Fruit fly (Drosophila melanogaster) whole organism, embryonic: ENCODE data around the gene CG32147.

Experiments
- B-H1 ChIP-seq: fragments of 200-800 bp; sonication (Bioruptor generic); IDR thresholded peaks from 3 replicates; pipeline ENCODE4 v1.3.6; 2022; ENCODE audit warnings: missing biosample characterization, missing genetic modification characterization
- Bdp1 ChIP-seq: fragments of 200-800 bp; sonication (Bioruptor generic); optimal IDR thresholded peaks from 3 replicates; lab custom pipeline; 2016; ENCODE audit warnings: missing biosample characterization, missing genetic modification characterization
- CG10209 ChIP-seq: fragments of 200-800 bp; sonication (Bioruptor generic); optimal IDR thresholded peaks from 3 replicates; lab custom pipeline; 2017; ENCODE audit warnings: missing biosample characterization, mild to moderate bottlenecking, missing genetic modification characterization, missing genetic modification reagents
- CG1024 ChIP-seq: fragments of 200-800 bp; sonication (Bioruptor generic); IDR thresholded peaks from 2 replicates; pipeline ENCODE4 v1.3.6; 2022; ENCODE audit warnings: missing biosample characterization, missing genetic modification characterization
- CG10267 ChIP-seq: fragments of 200-800 bp; sonication (Bioruptor generic); optimal IDR thresholded peaks from 2 replicates; lab custom pipeline; 2018; ENCODE audit warnings: missing biosample characterization, mild to moderate bottlenecking, missing genetic modification characterization, moderate library complexity
- CG10321 ChIP-seq: fragments of 200-800 bp; sonication (Bioruptor generic); IDR thresholded peaks from 2 replicates; pipeline ENCODE4 v1.3.6; 2022; ENCODE audit warnings: missing biosample characterization, missing genetic modification characterization
- CG10979 ChIP-seq: fragments of 200-800 bp; sonication (Bioruptor generic); optimal IDR thresholded peaks from 2 replicates; lab custom pipeline; 2018; ENCODE audit warnings: missing biosample characterization, mild to moderate bottlenecking, missing genetic modification characterization, moderate library complexity
- CG11398 ChIP-seq: fragments of 200-800 bp; sonication (Bioruptor generic); optimal IDR thresholded peaks from 2 replicates; lab custom pipeline; 2016; ENCODE audit warnings: missing biosample characterization, missing genetic modification characterization
- CG12104 ChIP-seq: fragments of 200-800 bp; sonication (Bioruptor generic); optimal IDR thresholded peaks from 3 replicates; lab custom pipeline; 2016; ENCODE audit warnings: missing biosample characterization, missing genetic modification characterization
- CG12155 ChIP-seq: fragments of 200-800 bp; sonication (Bioruptor generic); optimal IDR thresholded peaks from 3 replicates; lab custom pipeline; 2016; ENCODE audit warnings: missing biosample characterization, missing genetic modification characterization
- CG15269 ChIP-seq: fragments of 200-800 bp; sonication (Bioruptor generic); optimal IDR thresholded peaks from 2 replicates; lab custom pipeline; 2018; ENCODE audit warnings: missing biosample characterization, mild to moderate bottlenecking, missing genetic modification characterization, moderate library complexity
- CG17912 ChIP-seq: fragments of 200-800 bp; sonication (Bioruptor generic); optimal IDR thresholded peaks from 2 replicates; lab custom pipeline; 2018; ENCODE audit warnings: missing biosample characterization, mild to moderate bottlenecking, missing genetic modification characterization
- CG1832 ChIP-seq: fragments of 200-800 bp; sonication (Bioruptor generic); optimal IDR thresholded peaks from 2 replicates; lab custom pipeline; 2017; ENCODE audit warnings: missing biosample characterization, mild to moderate bottlenecking, missing genetic modification characterization, inconsistent platforms
- CG18764 ChIP-seq: fragments of 200-800 bp; sonication (Bioruptor generic); optimal IDR thresholded peaks from 3 replicates; lab custom pipeline; 2016; ENCODE audit warnings: missing biosample characterization, missing genetic modification characterization
- CG2889 ChIP-seq: fragments of 200-800 bp; sonication (Bioruptor generic); IDR thresholded peaks from 3 replicates; pipeline ENCODE4 v1.3.6; 2022; ENCODE audit warnings: missing biosample characterization, missing genetic modification characterization
- CG4707 ChIP-seq: fragments of 200-800 bp; sonication (Bioruptor generic); optimal IDR thresholded peaks from 2 replicates; lab custom pipeline; 2018; ENCODE audit warnings: missing biosample characterization, mild to moderate bottlenecking, missing genetic modification characterization, moderate library complexity
- CG4730 ChIP-seq: fragments of 200-800 bp; sonication (Bioruptor generic); IDR thresholded peaks from 2 replicates; pipeline ENCODE4 v1.3.6; 2022; ENCODE audit warnings: missing biosample characterization, missing genetic modification characterization
- CG4820 ChIP-seq: fragments of 200-800 bp; sonication (Bioruptor generic); optimal IDR thresholded peaks from 3 replicates; lab custom pipeline; 2016; ENCODE audit warnings: missing biosample characterization, missing genetic modification characterization
- CG6175 ChIP-seq: fragments of 200-800 bp; sonication (Bioruptor generic); IDR thresholded peaks from 3 replicates; pipeline ENCODE4 v1.3.6; 2022; ENCODE audit warnings: missing biosample characterization, missing genetic modification characterization
- CG9437 ChIP-seq: fragments of 200-800 bp; sonication (Bioruptor generic); optimal IDR thresholded peaks from 2 replicates; lab custom pipeline; 2018; ENCODE audit warnings: missing biosample characterization, mild to moderate bottlenecking, missing genetic modification characterization
- Hmr ChIP-seq: fragments of 200-800 bp; sonication (Bioruptor generic); optimal IDR thresholded peaks from 3 replicates; lab custom pipeline; 2017; ENCODE audit warnings: mild to moderate bottlenecking, missing biosample characterization, missing genetic modification reagents, missing genetic modification characterization
- Hr51 ChIP-seq, 2 experiments: fragments of 200-800 bp; sonication (Bioruptor generic); optimal IDR thresholded peaks; 2 replicates in 1 of 2; 3 replicates in 1 of 2; lab custom pipeline; 2016 to 2018; ENCODE audit warnings: missing biosample characterization in 2 of 2, missing genetic modification characterization in 2 of 2, mild to moderate bottlenecking in 1 of 2, moderate library complexity in 1 of 2
- MESR4 ChIP-seq: fragments of 200-800 bp; sonication (Bioruptor generic); optimal IDR thresholded peaks from 2 replicates; lab custom pipeline; 2018; ENCODE audit warnings: missing biosample characterization, mild to moderate bottlenecking, missing genetic modification characterization, moderate library complexity
- Med ChIP-seq: fragments of 200-800 bp; sonication (Bioruptor generic); peaks from one replicate; lab custom pipeline; 2016; ENCODE audit warnings: missing biosample characterization, missing genetic modification characterization, mild to moderate bottlenecking, inconsistent platforms, moderate library complexity
- Sry-δ ChIP-seq: fragments of 200-800 bp; sonication (Bioruptor generic); optimal IDR thresholded peaks from 2 replicates; lab custom pipeline; 2016; ENCODE audit warnings: missing biosample characterization, missing genetic modification characterization
- Xbp1 ChIP-seq: fragments of 200-800 bp; sonication (Bioruptor generic); optimal IDR thresholded peaks from 3 replicates; lab custom pipeline; 2016; ENCODE audit warnings: missing biosample characterization, mild to moderate bottlenecking, missing genetic modification characterization
- abd-A ChIP-seq: fragments of 200-800 bp; sonication (Bioruptor generic); optimal IDR thresholded peaks from 3 replicates; lab custom pipeline; 2019; ENCODE audit warnings: missing biosample characterization, mild to moderate bottlenecking, missing genetic modification characterization, moderate library complexity
- ase ChIP-seq: fragments of 200-800 bp; sonication (Bioruptor generic); IDR thresholded peaks from 3 replicates; pipeline ENCODE4 v1.3.6; 2022; ENCODE audit warnings: missing biosample characterization, missing genetic modification characterization
- cwo ChIP-seq: fragments of 200-800 bp; sonication (Bioruptor generic); optimal IDR thresholded peaks from 3 replicates; lab custom pipeline; 2017; ENCODE audit warnings: missing biosample characterization, missing genetic modification characterization, mild to moderate bottlenecking, moderate library complexity, missing genetic modification reagents
- dysf ChIP-seq: fragments of 200-800 bp; sonication (Bioruptor generic); IDR thresholded peaks from 3 replicates; pipeline ENCODE4 v1.3.6; 2022; ENCODE audit warnings: missing biosample characterization, missing genetic modification characterization
- ems ChIP-seq: fragments of 200-800 bp; sonication (Bioruptor generic); optimal IDR thresholded peaks from 3 replicates; lab custom pipeline; 2016; ENCODE audit warnings: missing biosample characterization, missing genetic modification characterization
- exex ChIP-seq: fragments of 200-800 bp; sonication (Bioruptor generic); optimal IDR thresholded peaks from 4 replicates; lab custom pipeline; 2018; ENCODE audit warnings: missing biosample characterization, mild to moderate bottlenecking, missing genetic modification characterization, moderate library complexity
- fd3F ChIP-seq: fragments of 200-800 bp; sonication (Bioruptor generic); optimal IDR thresholded peaks from 2 replicates; lab custom pipeline; 2018; ENCODE audit warnings: missing biosample characterization, mild to moderate bottlenecking, missing genetic modification characterization, moderate library complexity
- fu2 ChIP-seq: fragments of 200-800 bp; sonication (Bioruptor generic); optimal IDR thresholded peaks from 2 replicates; lab custom pipeline; 2016; ENCODE audit warnings: missing biosample characterization, missing genetic modification characterization
- grau ChIP-seq: fragments of 200-800 bp; optimal IDR thresholded peaks from 3 replicates; lab custom pipeline; 2019; ENCODE audit warnings: missing biosample characterization, mild to moderate bottlenecking, missing genetic modification characterization, moderate library complexity
- grn ChIP-seq: fragments of 200-800 bp; sonication (Bioruptor generic); optimal IDR thresholded peaks from 3 replicates; lab custom pipeline; 2017; ENCODE audit warnings: missing biosample characterization, missing genetic modification characterization
- hb ChIP-seq: fragments of 200-800 bp; sonication (Bioruptor generic); IDR thresholded peaks from 3 replicates; pipeline ENCODE4 v1.3.6; 2022; ENCODE audit warnings: missing biosample characterization, missing genetic modification characterization; ENCODE audit not compliant: partially characterized antibody
- mam ChIP-seq: fragments of 200-800 bp; sonication (Bioruptor generic); optimal IDR thresholded peaks from 3 replicates; lab custom pipeline; 2016; ENCODE audit warnings: missing biosample characterization, missing genetic modification characterization
- otp ChIP-seq: fragments of 200-800 bp; sonication (Bioruptor generic); IDR thresholded peaks from 3 replicates; pipeline ENCODE4, ENCODE4 v1.3.6; 2022; ENCODE audit warnings: missing biosample characterization, missing genetic modification characterization
- phol ChIP-seq: fragments of 200-800 bp; sonication (Bioruptor generic); optimal IDR thresholded peaks from 3 replicates; lab custom pipeline; 2018; ENCODE audit warnings: missing biosample characterization, mild to moderate bottlenecking, missing genetic modification characterization, moderate library complexity
- rib ChIP-seq: fragments of 200-800 bp; sonication (Bioruptor generic); IDR thresholded peaks from 2 replicates; pipeline ENCODE4 v1.3.6; 2022; ENCODE audit warnings: missing biosample characterization, missing genetic modification characterization
- row ChIP-seq: fragments of 200-800 bp; sonication (Bioruptor generic); IDR thresholded peaks from 3 replicates; pipeline ENCODE4 v1.3.6; 2022; ENCODE audit warnings: missing biosample characterization, missing genetic modification characterization
- sim ChIP-seq: fragments of 200-800 bp; sonication (Bioruptor generic); IDR thresholded peaks from 2 replicates; pipeline ENCODE4 v1.3.6; 2022; ENCODE audit warnings: missing biosample characterization, missing genetic modification characterization
- sna ChIP-seq: fragments of 200-800 bp; sonication (Bioruptor generic); IDR thresholded peaks from 2 replicates; pipeline ENCODE4 v1.3.6; 2022; ENCODE audit warnings: missing biosample characterization, missing genetic modification characterization; ENCODE audit not compliant: partially characterized antibody
- stc ChIP-seq: fragments of 200-800 bp; sonication (Bioruptor generic); IDR thresholded peaks from 2 replicates; pipeline ENCODE4 v1.3.6; 2022; ENCODE audit warnings: missing biosample characterization, missing genetic modification characterization
- tap ChIP-seq: fragments of 200-800 bp; optimal IDR thresholded peaks from 3 replicates; lab custom pipeline; 2019; ENCODE audit warnings: missing biosample characterization, mild to moderate bottlenecking, missing genetic modification characterization, moderate library complexity
- tna ChIP-seq: fragments of 200-800 bp; sonication (Bioruptor generic); IDR thresholded peaks from 2 replicates; pipeline ENCODE4 v1.3.6; 2022; ENCODE audit warnings: missing biosample characterization, missing genetic modification characterization; ENCODE audit not compliant: partially characterized antibody
- usp ChIP-seq: fragments of >200 bp; optimal IDR thresholded peaks from 2 replicates; lab custom pipeline; 2017; ENCODE audit warnings: missing biosample characterization, missing genetic modification characterization
- zen ChIP-seq: fragments of 200-800 bp; sonication (Bioruptor generic); optimal IDR thresholded peaks from 3 replicates; lab custom pipeline; 2018; ENCODE audit warnings: missing biosample characterization, mild to moderate bottlenecking, missing genetic modification characterization, moderate library complexity
- zfh1 ChIP-seq: fragments of 200-800 bp; sonication (Bioruptor generic); IDR thresholded peaks from 3 replicates; pipeline ENCODE4 v1.3.6; 2022; ENCODE audit warnings: missing biosample characterization, missing genetic modification characterization

Gene CG32147

dm6 chr3L:15171769-15172403 is 28.0 kb upstream of the CG32147 start (continued):
- TF ChIP-seq CG2889 (GFP tag; lab: Robert Waterston, UW) = no peak
- TF ChIP-seq CG15269 (tag; lab: Kevin White, UChicago) = no peak
- peak; percentile 29 for TF ChIP-seq grau (tag; lab: Kevin White, UChicago)
- no peak for TF ChIP-seq mam (GFP tag; lab: Kevin White, UChicago)
- no peak for TF ChIP-seq CG9437 (GFP tag; lab: Kevin White, UChicago)
- TF ChIP-seq CG10321 (GFP tag; lab: Robert Waterston, UW) = peak; percentile 62
- TF ChIP-seq sim (GFP tag; lab: Robert Waterston, UW) = no peak
- TF ChIP-seq tna (GFP tag; lab: Robert Waterston, UW) = no peak
- no peak for TF ChIP-seq CG11398
- peak; percentile 15 for TF ChIP-seq CG4820 (GFP tag; lab: Kevin White, UChicago)
- TF ChIP-seq ase = no peak
- TF ChIP-seq stc = peak; percentile 5; the same call in 1 of the 2 replicates
- TF ChIP-seq fu2 (GFP tag; lab: Kevin White, UChicago) = no peak
- no peak for TF ChIP-seq CG12155 (GFP tag; lab: Kevin White, UChicago)
- no peak for TF ChIP-seq dysf (GFP tag; lab: Robert Waterston, UW)
- TF ChIP-seq B-H1 (GFP tag; lab: Robert Waterston, UW) = no peak
- TF ChIP-seq usp (GFP tag; lab: Kevin White, UChicago) = no peak
- no peak for TF ChIP-seq tap (tag; lab: Kevin White, UChicago)
- no peak for TF ChIP-seq zfh1 (GFP tag; lab: Robert Waterston, UW)
- no peak for TF ChIP-seq Bdp1 (GFP tag; lab: Kevin White, UChicago)
- peak; percentile 25 for TF ChIP-seq grn (GFP tag; lab: Kevin White, UChicago)
- peak; percentile 55; the same call in 1 of the 3 replicates for TF ChIP-seq CG6175 (GFP tag; lab: Robert Waterston, UW)
- peak; percentile 47 for TF ChIP-seq CG1832 (GFP tag; lab: Kevin White, UChicago)
- peak; percentile 14 for TF ChIP-seq abd-A (tag; lab: Kevin White, UChicago)
- no peak for TF ChIP-seq Sry-δ (GFP tag; lab: Kevin White, UChicago)
- TF ChIP-seq CG10267 (tag; lab: Kevin White, UChicago) = peak; percentile 14
- no peak for TF ChIP-seq CG1024 (GFP tag; lab: Robert Waterston, UW)
- no peak for TF ChIP-seq CG4730
- TF ChIP-seq CG17912 (GFP tag; lab: Kevin White, UChicago) = no peak
- TF ChIP-seq row = peak; percentile 12; the same call in 1 of the 3 replicates
- TF ChIP-seq Hr51 (GFP tag; optimal IDR thresholded peaks at IDR 0.05; lab: Kevin White, UChicago) = peak in 1 of 2 experiments; percentile 22
- no peak for TF ChIP-seq Xbp1
- peak; percentile 32 for TF ChIP-seq exex (tag; lab: Kevin White, UChicago)
- TF ChIP-seq otp (GFP tag; lab: Robert Waterston, UW) = no peak
- TF ChIP-seq CG12104 (GFP tag; lab: Kevin White, UChicago) = peak; percentile 28
- TF ChIP-seq ems (GFP tag; lab: Kevin White, UChicago) = no peak
- TF ChIP-seq cwo (GFP tag; lab: Kevin White, UChicago) = peak; percentile 20
- peak; percentile 30 for TF ChIP-seq phol (tag; lab: Kevin White, UChicago)
- no peak for TF ChIP-seq sna
- peak; percentile 47 for TF ChIP-seq CG10979
- no peak for TF ChIP-seq MESR4 (GFP tag; lab: Kevin White, UChicago)
- TF ChIP-seq Med (GFP tag; lab: Kevin White, UChicago) = peak; percentile 44
- no peak for TF ChIP-seq fd3F (GFP tag; lab: Kevin White, UChicago)
- TF ChIP-seq CG18764 (GFP tag; lab: Kevin White, UChicago) = peak; percentile 17
- TF ChIP-seq zen = no peak
- peak; percentile 14 for TF ChIP-seq CG10209 (GFP tag; lab: Kevin White, UChicago)
- TF ChIP-seq rib (GFP tag; lab: Robert Waterston, UW) = no peak
- TF ChIP-seq Hmr (GFP tag; lab: Kevin White, UChicago) = peak; percentile 3
- no peak for TF ChIP-seq CG4707
- no peak for TF ChIP-seq hb (GFP tag; lab: Robert Waterston, UW)
